Worm (Caenorhabditis elegans) whole organism, L4 larva: ENCODE results near the gene srd-1.

Source experiments
- Y48G9A.11 ChIP-seq: fragments of 200-800 bp; sonication (Bioruptor generic); IDR thresholded peaks from 2 replicates; pipeline ENCODE4 v1.3.6; 2022; ENCODE audit warnings: missing genetic modification reagents, missing genetic modification characterization, missing compliant biosample characterization
- aly-2 ChIP-seq: sonication (generic microtip); optimal IDR thresholded peaks from 2 replicates; lab custom pipeline; 2018; ENCODE audit warnings: missing biosample characterization, missing genetic modification characterization
- ctbp-1 ChIP-seq: fragments of 200-800 bp; sonication (Bioruptor generic); IDR thresholded peaks from 2 replicates; pipeline ENCODE4 v1.3.6; 2022; ENCODE audit warnings: missing genetic modification reagents, missing genetic modification characterization, missing compliant biosample characterization
- dmd-8 ChIP-seq: fragments of 200-800 bp; sonication (Bioruptor generic); IDR thresholded peaks from 2 replicates; pipeline ENCODE4 v1.3.6; 2022; ENCODE audit warnings: missing genetic modification characterization, missing compliant biosample characterization
- dmd-9 ChIP-seq: fragments of 200-800 bp; sonication (Bioruptor generic); IDR thresholded peaks from 2 replicates; pipeline ENCODE4 v1.3.6; 2022; ENCODE audit warnings: missing genetic modification reagents, missing genetic modification characterization, missing compliant biosample characterization
- hlh-30 ChIP-seq: sonication (generic microtip); optimal IDR thresholded peaks from 2 replicates; lab custom pipeline; 2017; ENCODE audit warnings: antibody characterized with exemption, mild to moderate bottlenecking, missing genetic modification characterization, missing compliant biosample characterization; ENCODE audit not compliant: insufficient read depth
- nhr-76 ChIP-seq: fragments of 150-350 bp; optimal IDR thresholded peaks from 2 replicates; lab custom pipeline; 2014; ENCODE audit warnings: missing biosample characterization, missing genetic modification characterization
- snpc-1.2 ChIP-seq: fragments of 200-800 bp; sonication (Bioruptor generic); IDR thresholded peaks from 2 replicates; pipeline ENCODE4 v1.3.6; 2022; ENCODE audit warnings: missing genetic modification reagents, missing genetic modification characterization, missing compliant biosample characterization
- unc-130 ChIP-seq: sonication (generic microtip); optimal IDR thresholded peaks from 2 replicates; lab custom pipeline; 2016; ENCODE audit warnings: missing genetic modification reagents, missing genetic modification characterization, missing compliant biosample characterization
- unc-62 ChIP-seq, 3 experiments: fragments of 150-350 bp in 1 of 3; sonication (generic microtip); optimal IDR thresholded peaks in 2 of 3; peaks in 1 of 3; 1 replicate in 1 of 3; 2 replicates in 2 of 3; lab custom pipeline; 2014 to 2017; ENCODE audit warnings: missing biosample characterization in 3 of 3, missing genetic modification characterization in 3 of 3, missing genetic modification reagents in 3 of 3, missing genotype in 1 of 3
- zfp-3 ChIP-seq: fragments of 200-800 bp; sonication (Bioruptor generic); conservative IDR thresholded peaks from 2 replicates; pipeline ENCODE4 v1.3.6; 2022; ENCODE audit warnings: missing genetic modification reagents, missing genetic modification characterization, missing compliant biosample characterization

ce11 chrII:10197091-10197675 is 14.6 kb upstream of the srd-1 start, which contains the start of gene R05H5.3:
- TF ChIP-seq unc-130 = peak; percentile 94
- no peak for TF ChIP-seq snpc-1.2 (GFP tag; lab: Robert Waterston, UW)
- no peak for TF ChIP-seq nhr-76 (tag; lab: Kevin White, UChicago)
- TF ChIP-seq hlh-30 (tag; lab: Kevin White, UChicago) = no peak
- peak; percentile 57; the same call in 1 of the 2 replicates for TF ChIP-seq Y48G9A.11 (GFP tag; lab: Robert Waterston, UW)
- no peak for TF ChIP-seq zfp-3 (GFP tag; lab: Robert Waterston, UW)
- no peak for TF ChIP-seq dmd-8
- no peak for TF ChIP-seq dmd-9 (GFP tag; lab: Robert Waterston, UW)
- no peak for TF ChIP-seq unc-62 (GFP tag; optimal IDR thresholded peaks at IDR 0.05 in 1 of 2; lab: Kevin White, UChicago)
- TF ChIP-seq unc-62 (tag; optimal IDR thresholded peaks at IDR 0.05; lab: Kevin White, UChicago) = no peak
- TF ChIP-seq ctbp-1 (GFP tag; lab: Robert Waterston, UW) = no peak
- TF ChIP-seq aly-2 = no peak
